Worm (Caenorhabditis elegans) whole organism, young adult: ENCODE measurements around the gene aat-8.

Experiments
- B0336.3 ChIP-seq: fragments of 200-800 bp; sonication (Bioruptor generic); IDR thresholded peaks from 2 replicates; pipeline ENCODE4 v1.3.6; 2022; ENCODE audit warnings: missing genetic modification characterization, missing compliant biosample characterization
- C17E4.6 ChIP-seq: fragments of 200-800 bp; sonication (Bioruptor generic); IDR thresholded peaks from 2 replicates; pipeline ENCODE4 v1.3.6; 2022; ENCODE audit warnings: missing genetic modification reagents, missing genetic modification characterization, missing compliant biosample characterization
- D2030.7 ChIP-seq: fragments of 200-800 bp; sonication (Bioruptor generic); IDR thresholded peaks from 2 replicates; pipeline ENCODE4 v1.3.6; 2022; ENCODE audit warnings: missing genetic modification reagents, missing genetic modification characterization, missing compliant biosample characterization
- F23B12.7 ChIP-seq: sonication (generic microtip); optimal IDR thresholded peaks from 2 replicates; lab custom pipeline; 2017; ENCODE audit warnings: missing genetic modification characterization, mild to moderate bottlenecking, missing compliant biosample characterization, antibody characterized with exemption, moderate library complexity; ENCODE audit not compliant: insufficient read depth
- K12H6.12 ChIP-seq: fragments of 200-800 bp; sonication (Bioruptor generic); optimal IDR thresholded peaks from 2 replicates; lab custom pipeline; 2018; ENCODE audit warnings: mild to moderate bottlenecking, missing genetic modification characterization, missing compliant biosample characterization
- Y53F4B.3 ChIP-seq: fragments of 200-800 bp; sonication (Bioruptor generic); IDR thresholded peaks from 2 replicates; pipeline ENCODE4 v1.3.6; 2022; ENCODE audit warnings: missing genetic modification reagents, missing genetic modification characterization, missing compliant biosample characterization
- Y53G8AR.9 ChIP-seq: fragments of 200-800 bp; sonication (Bioruptor generic); conservative IDR thresholded peaks from 2 replicates; pipeline ENCODE4 v1.3.6; 2022; ENCODE audit warnings: missing genetic modification reagents, missing genetic modification characterization, missing compliant biosample characterization
- Y79H2A.3 ChIP-seq: fragments of 200-800 bp; sonication (Bioruptor generic); conservative IDR thresholded peaks from 2 replicates; pipeline ENCODE4 v1.3.6; 2022; ENCODE audit warnings: missing genetic modification reagents, missing genetic modification characterization, missing compliant biosample characterization
- aptf-2 ChIP-seq: fragments of 200-800 bp; sonication (Bioruptor generic); conservative IDR thresholded peaks from 2 replicates; pipeline ENCODE4 v1.3.6; 2022; ENCODE audit warnings: missing genetic modification reagents, missing genetic modification characterization, missing compliant biosample characterization
- attf-3 ChIP-seq: fragments of 200-800 bp; sonication (Bioruptor generic); conservative IDR thresholded peaks from 2 replicates; pipeline ENCODE4 v1.3.6; 2022; ENCODE audit warnings: missing genetic modification reagents, missing genetic modification characterization, missing compliant biosample characterization
- cebp-1 ChIP-seq, 2 experiments: fragments of 200-800 bp in 1 of 2; sonication (Bioruptor generic) in 1 of 2; sonication (generic microtip) in 1 of 2; IDR thresholded peaks in 1 of 2; optimal IDR thresholded peaks in 1 of 2; 2 replicates each; pipeline versions ENCODE4 v1.3.6 to Lab custom; 2017 to 2022; ENCODE audit warnings: missing compliant biosample characterization in 2 of 2, missing genetic modification characterization in 2 of 2, mild to moderate bottlenecking in 1 of 2, missing genetic modification reagents in 1 of 2, moderate library complexity in 1 of 2
- ceh-100 ChIP-seq: fragments of 200-800 bp; sonication (Bioruptor generic); IDR thresholded peaks from 2 replicates; pipeline ENCODE4 v1.3.6; 2022; ENCODE audit warnings: missing genetic modification reagents, missing genetic modification characterization, missing compliant biosample characterization
- dox-1 ChIP-seq: fragments of 200-800 bp; sonication (Bioruptor generic); IDR thresholded peaks from 2 replicates; pipeline ENCODE4 v1.3.6; 2022; ENCODE audit warnings: missing genetic modification reagents, missing genetic modification characterization, missing compliant biosample characterization
- dpl-1 ChIP-seq: fragments of 150-350 bp; optimal IDR thresholded peaks from 2 replicates; lab custom pipeline; 2014; ENCODE audit warnings: missing biosample characterization, missing genetic modification reagents, missing genetic modification characterization
- gei-17 ChIP-seq: fragments of 200-800 bp; sonication (Bioruptor generic); optimal IDR thresholded peaks from 2 replicates; lab custom pipeline; 2018; ENCODE audit warnings: mild to moderate bottlenecking, missing genetic modification characterization, missing compliant biosample characterization
- lag-1 ChIP-seq: fragments of 200-800 bp; sonication (Bioruptor generic); IDR thresholded peaks from 2 replicates; pipeline ENCODE4 v1.3.6; 2022; ENCODE audit warnings: missing genetic modification reagents, missing genetic modification characterization, missing compliant biosample characterization
- lin-26 ChIP-seq: fragments of 200-800 bp; sonication (Bioruptor generic); IDR thresholded peaks from 2 replicates; pipeline ENCODE4 v1.3.6; 2022; ENCODE audit warnings: missing genetic modification reagents, missing genetic modification characterization, missing compliant biosample characterization
- lin-35 ChIP-seq, 3 experiments: fragments of 150-350 bp in 2 of 3; sonication (generic microtip) in 1 of 3; optimal IDR thresholded peaks; 2 replicates each; lab custom pipeline; 2014 to 2018; ENCODE audit warnings: missing biosample characterization in 3 of 3, missing genetic modification characterization in 3 of 3, missing genetic modification reagents in 3 of 3
- lin-40 ChIP-seq: sonication (generic microtip); optimal IDR thresholded peaks from 2 replicates; lab custom pipeline; 2016; ENCODE audit warnings: missing genetic modification characterization, mild to moderate bottlenecking, missing compliant biosample characterization, missing genotype, missing genetic modification reagents
- lin-54 ChIP-seq: fragments of 200-800 bp; sonication (Bioruptor generic); optimal IDR thresholded peaks from 2 replicates; lab custom pipeline; 2018; ENCODE audit warnings: mild to moderate bottlenecking, missing genetic modification characterization, missing compliant biosample characterization
- lsl-1 ChIP-seq: fragments of 200-800 bp; sonication (Bioruptor generic); optimal IDR thresholded peaks from 2 replicates; lab custom pipeline; 2018; ENCODE audit warnings: mild to moderate bottlenecking, missing genetic modification characterization, moderate library complexity, missing compliant biosample characterization
- nhr-80 ChIP-seq: sonication (generic microtip); optimal IDR thresholded peaks from 2 replicates; lab custom pipeline; 2016; ENCODE audit warnings: missing genetic modification characterization, missing compliant biosample characterization
- nhr-90 ChIP-seq: sonication (generic microtip); optimal IDR thresholded peaks from 2 replicates; lab custom pipeline; 2016; ENCODE audit warnings: missing genotype, mild to moderate bottlenecking, missing genetic modification characterization, missing compliant biosample characterization
- pbrm-1 ChIP-seq: fragments of 200-800 bp; sonication (Bioruptor generic); IDR thresholded peaks from 2 replicates; pipeline ENCODE4 v1.3.6; 2022; ENCODE audit warnings: missing genetic modification reagents, missing genetic modification characterization, missing compliant biosample characterization
- rcor-1 ChIP-seq: fragments of 200-800 bp; sonication (Bioruptor generic); IDR thresholded peaks from 2 replicates; pipeline ENCODE4 v1.3.6; 2022; ENCODE audit warnings: missing genetic modification reagents, missing genetic modification characterization, missing compliant biosample characterization
- rpc-1 ChIP-seq, 2 experiments: fragments of 150-350 bp in 1 of 2; sonication (generic microtip) in 1 of 2; optimal IDR thresholded peaks; 2 replicates each; lab custom pipeline; 2014 to 2018; ENCODE audit warnings: missing biosample characterization in 1 of 2, missing genetic modification characterization in 1 of 2, missing genetic modification reagents in 1 of 2, missing genotype in 1 of 2
- snpc-3.4 ChIP-seq: sonication (generic microtip); optimal IDR thresholded peaks from 2 replicates; lab custom pipeline; 2017; ENCODE audit warnings: missing genetic modification characterization, mild to moderate bottlenecking, missing compliant biosample characterization, antibody characterized with exemption, moderate library complexity, missing genotype, missing genetic modification reagents
- snpc-4 ChIP-seq, 5 experiments: fragments of 150-350 bp in 1 of 5; sonication (generic microtip) in 4 of 5; optimal IDR thresholded peaks; 2 replicates each; lab custom pipeline; 2014 to 2018; ENCODE audit warnings: missing genetic modification characterization in 5 of 5, missing biosample characterization in 3 of 5, antibody characterized with exemption in 2 of 5, mild to moderate bottlenecking in 2 of 5, missing compliant biosample characterization in 2 of 5, missing genotype in 2 of 5, moderate library complexity in 2 of 5, missing genetic modification reagents in 1 of 5
- tbp1 ChIP-seq: fragments of 200-800 bp; sonication (Bioruptor generic); optimal IDR thresholded peaks from 2 replicates; lab custom pipeline; 2018; ENCODE audit warnings: mild to moderate bottlenecking, missing genetic modification characterization, missing compliant biosample characterization
- tbx-9 ChIP-seq: sonication (generic microtip); optimal IDR thresholded peaks from 2 replicates; lab custom pipeline; 2016; ENCODE audit warnings: borderline replicate concordance, missing genetic modification characterization, inconsistent platforms, missing compliant biosample characterization
- unc-62 ChIP-seq: fragments of 150-350 bp; optimal IDR thresholded peaks from 2 replicates; lab custom pipeline; 2014; ENCODE audit warnings: missing biosample characterization, missing genetic modification reagents, missing genetic modification characterization
- zfh-2 ChIP-seq: fragments of 200-800 bp; sonication (Bioruptor generic); conservative IDR thresholded peaks from 2 replicates; pipeline ENCODE4 v1.3.6; 2022; ENCODE audit warnings: missing genetic modification reagents, missing genetic modification characterization, missing compliant biosample characterization

Gene aat-8

DNA sequence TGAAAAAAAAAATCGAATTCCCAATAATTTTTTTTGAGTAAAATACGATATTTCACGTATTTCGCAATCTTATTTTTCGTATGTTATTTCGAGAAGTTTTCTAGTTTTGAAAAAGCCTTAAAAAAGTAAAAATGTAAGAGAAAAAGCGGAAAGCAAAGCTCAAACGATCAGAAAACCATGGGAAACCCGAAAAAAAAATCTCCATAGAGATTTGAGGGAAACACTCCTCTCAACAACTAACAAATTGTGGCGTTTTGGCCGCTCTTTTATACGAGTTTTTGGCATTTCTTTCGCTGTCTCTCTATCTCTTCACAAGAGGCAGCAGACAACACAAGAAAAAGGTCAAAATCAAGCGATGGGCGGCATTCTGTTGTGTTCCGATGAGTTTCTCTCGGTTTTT lies 9.6 kb upstream of the aat-8 start (continued):
- TF ChIP-seq snpc-3.4 (tag; lab: Kevin White, UChicago): no peak
- no peak for TF ChIP-seq lag-1 (GFP tag; lab: Robert Waterston, UW)
- peak; percentile 46; the same call in 1 of the 2 replicates for TF ChIP-seq dox-1 (GFP tag; lab: Robert Waterston, UW)
- TF ChIP-seq tbx-9 (tag; lab: Kevin White, UChicago): no peak
- peak; percentile 40 for TF ChIP-seq nhr-80 (tag; lab: Kevin White, UChicago)
- TF ChIP-seq rcor-1 (GFP tag; lab: Robert Waterston, UW): no peak
- TF ChIP-seq zfh-2 (GFP tag; lab: Robert Waterston, UW): 0 out of 2 replicates have a peak, but pooled peaks have one; percentile 21
- peak; percentile 32 for TF ChIP-seq tbp1 (GFP tag; lab: Kevin White, UChicago)
- no peak for TF ChIP-seq unc-62 (GFP tag; lab: Kevin White, UChicago)
- peak; percentile 34 for TF ChIP-seq K12H6.12
- TF ChIP-seq lin-40 (tag; lab: Kevin White, UChicago): peak; percentile 42
- no peak for TF ChIP-seq C17E4.6 (GFP tag; lab: Robert Waterston, UW)

DNA sequence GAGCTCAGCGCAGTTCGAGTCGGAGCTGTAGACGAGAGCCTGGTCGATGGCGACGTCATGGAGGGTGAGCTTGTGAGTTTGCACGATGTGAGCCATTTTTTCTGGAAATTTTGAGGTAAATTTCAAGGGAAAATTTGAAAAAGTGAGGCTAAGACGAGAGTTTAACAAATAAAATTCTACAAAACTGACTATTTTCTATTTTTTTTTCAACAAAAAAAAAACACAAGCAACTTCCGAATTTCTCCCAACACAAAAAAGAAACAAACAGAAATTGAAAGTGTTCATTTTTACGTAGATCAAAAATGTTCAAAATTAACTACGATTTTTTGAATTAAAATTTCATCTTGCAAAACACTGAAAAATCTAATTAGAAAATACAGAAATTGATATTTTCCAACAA lies 8.9 kb upstream of the aat-8 start, which contains the start of gene F37C4.5:
Gene F37C4.5 (minus strand): TSS at position 101 of the 400 bp plus-strand sequence.
- no peak for TF ChIP-seq lin-35 (GFP tag; optimal IDR thresholded peaks at IDR 0.05; lab: Kevin White, UChicago)
- no peak for TF ChIP-seq nhr-90 (tag; lab: Kevin White, UChicago)
- TF ChIP-seq tbp1 (GFP tag; lab: Kevin White, UChicago): no peak
- TF ChIP-seq aptf-2 (GFP tag; lab: Robert Waterston, UW): no peak

DNA sequence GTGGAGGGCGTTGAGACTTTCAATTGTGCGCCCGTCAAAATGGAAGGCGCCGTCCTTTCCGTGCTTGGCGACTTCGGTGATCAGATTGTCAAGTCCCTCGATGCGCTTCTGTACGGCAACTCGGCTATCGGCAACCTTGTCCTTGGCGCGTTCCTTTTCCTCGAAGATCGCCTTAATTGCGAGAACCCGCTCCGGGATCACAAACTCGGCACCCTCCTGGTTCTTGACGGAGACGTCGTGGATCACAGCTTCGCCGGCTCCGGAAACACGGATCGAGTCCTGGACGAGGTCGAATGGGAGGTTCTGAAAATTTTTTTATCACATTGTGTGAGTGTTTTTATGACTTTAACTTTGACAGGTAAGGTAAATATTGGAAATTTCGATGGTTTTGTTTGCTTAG lies 8.4 kb upstream of the aat-8 start:
- TF ChIP-seq Y79H2A.3 (GFP tag; lab: Robert Waterston, UW) (no peak), dox-1 (GFP tag; lab: Robert Waterston, UW) (no peak), lin-35 (GFP tag; optimal IDR thresholded peaks at IDR 0.05; lab: Kevin White, UChicago) (peak in 1 of 3 experiments; percentile 25), cebp-1 (GFP tag; IDR thresholded peaks at IDR 0.05; lab: Robert Waterston, UW) (no peak), cebp-1 (tag; optimal IDR thresholded peaks at IDR 0.05; lab: Kevin White, UChicago) (no peak), Y53F4B.3 (no peak), zfh-2 (GFP tag; lab: Robert Waterston, UW) (peak; percentile 50)
- TF ChIP-seq, all 124 proteins: peak for 2

DNA sequence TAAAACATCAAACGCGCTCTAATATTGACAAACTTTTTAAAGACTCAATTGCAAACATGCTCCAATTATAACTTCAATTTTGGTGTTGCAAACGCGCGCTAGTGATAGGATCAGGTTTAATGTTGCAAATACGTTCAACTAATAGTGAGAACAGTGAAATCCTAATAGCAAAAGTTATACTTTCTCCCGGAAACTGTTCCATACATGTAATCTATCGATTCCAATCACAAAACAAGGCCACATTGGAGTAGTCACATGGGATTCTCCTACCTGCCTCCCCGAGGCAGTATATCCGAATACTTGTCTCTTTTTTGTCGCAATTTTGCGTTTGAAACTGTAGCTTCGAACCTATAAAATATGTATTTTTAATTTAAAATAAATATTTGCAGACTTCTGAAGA lies 5.0 kb upstream of the aat-8 start:
- TF ChIP-seq ceh-100 (no peak), lin-54 (GFP tag; lab: Kevin White, UChicago) (no peak), K12H6.12 (no peak), attf-3 (no peak), B0336.3 (GFP tag; lab: Robert Waterston, UW) (no peak), D2030.7 (no peak), lsl-1 (GFP tag; lab: Kevin White, UChicago) (no peak), dox-1 (GFP tag; lab: Robert Waterston, UW) (no peak), lin-26 (GFP tag; lab: Robert Waterston, UW) (no peak), F23B12.7 (tag; lab: Kevin White, UChicago) (no peak), dpl-1 (GFP tag; lab: Kevin White, UChicago) (no peak), rpc-1 (optimal IDR thresholded peaks at IDR 0.05; lab: Kevin White, UChicago) (no peak), rpc-1 (tag; optimal IDR thresholded peaks at IDR 0.05; lab: Kevin White, UChicago) (no peak), gei-17 (no peak), Y53G8AR.9 (GFP tag; lab: Robert Waterston, UW) (no peak), pbrm-1 (GFP tag; lab: Robert Waterston, UW) (no peak), snpc-4 (GFP tag; optimal IDR thresholded peaks at IDR 0.05; lab: Kevin White, UChicago) (no peak), snpc-4 (tag; optimal IDR thresholded peaks at IDR 0.05; lab: Kevin White, UChicago) (no peak)
